Worm (Caenorhabditis elegans) whole organism, young adult: ENCODE results near the gene F18E9.1.

Source experiments
- B0019.2 ChIP-seq: fragments of 200-800 bp; sonication (Bioruptor generic); conservative IDR thresholded peaks from 2 replicates; pipeline ENCODE4 v1.3.6; 2022; ENCODE audit warnings: missing genetic modification reagents, missing genetic modification characterization, missing compliant biosample characterization
- B0336.3 ChIP-seq: fragments of 200-800 bp; sonication (Bioruptor generic); IDR thresholded peaks from 2 replicates; pipeline ENCODE4 v1.3.6; 2022; ENCODE audit warnings: missing genetic modification characterization, missing compliant biosample characterization
- C17E4.6 ChIP-seq: fragments of 200-800 bp; sonication (Bioruptor generic); IDR thresholded peaks from 2 replicates; pipeline ENCODE4 v1.3.6; 2022; ENCODE audit warnings: missing genetic modification reagents, missing genetic modification characterization, missing compliant biosample characterization
- F23B12.7 ChIP-seq: sonication (generic microtip); optimal IDR thresholded peaks from 2 replicates; lab custom pipeline; 2017; ENCODE audit warnings: missing genetic modification characterization, mild to moderate bottlenecking, missing compliant biosample characterization, antibody characterized with exemption, moderate library complexity; ENCODE audit not compliant: insufficient read depth
- F33H1.4 ChIP-seq: fragments of 200-800 bp; sonication (Bioruptor generic); IDR thresholded peaks from 2 replicates; pipeline ENCODE4 v1.3.6; 2022; ENCODE audit warnings: missing genetic modification reagents, missing genetic modification characterization, missing compliant biosample characterization
- F37B4.10 ChIP-seq: fragments of 200-800 bp; sonication (Bioruptor generic); IDR thresholded peaks from 2 replicates; pipeline ENCODE4 v1.3.6; 2022; ENCODE audit warnings: missing genetic modification characterization, missing compliant biosample characterization
- F49E8.2 ChIP-seq: sonication (generic microtip); optimal IDR thresholded peaks from 3 replicates; lab custom pipeline; 2017; ENCODE audit warnings: missing genetic modification characterization, mild to moderate bottlenecking, missing compliant biosample characterization, antibody characterized with exemption, moderate library complexity; ENCODE audit not compliant: insufficient read depth
- F52B5.7 ChIP-seq: sonication (generic microtip); optimal IDR thresholded peaks from 2 replicates; lab custom pipeline; 2016; ENCODE audit warnings: mild to moderate bottlenecking, missing genetic modification characterization, missing compliant biosample characterization
- F55B11.4 ChIP-seq: sonication (generic microtip); optimal IDR thresholded peaks from 2 replicates; lab custom pipeline; 2016; ENCODE audit warnings: missing compliant biosample characterization, missing genetic modification characterization, borderline replicate concordance; ENCODE audit not compliant: insufficient read depth
- F57A8.1 ChIP-seq: fragments of 200-800 bp; sonication (Bioruptor generic); optimal IDR thresholded peaks from 2 replicates; lab custom pipeline; 2018; ENCODE audit warnings: mild to moderate bottlenecking, missing genetic modification characterization, moderate library complexity, missing compliant biosample characterization
- F57C9.4 ChIP-seq: sonication (generic microtip); optimal IDR thresholded peaks from 2 replicates; lab custom pipeline; 2017; ENCODE audit warnings: mild to moderate bottlenecking, missing genetic modification characterization, missing compliant biosample characterization
- K12H6.12 ChIP-seq: fragments of 200-800 bp; sonication (Bioruptor generic); optimal IDR thresholded peaks from 2 replicates; lab custom pipeline; 2018; ENCODE audit warnings: mild to moderate bottlenecking, missing genetic modification characterization, missing compliant biosample characterization
- Y53G8AR.9 ChIP-seq: fragments of 200-800 bp; sonication (Bioruptor generic); conservative IDR thresholded peaks from 2 replicates; pipeline ENCODE4 v1.3.6; 2022; ENCODE audit warnings: missing genetic modification reagents, missing genetic modification characterization, missing compliant biosample characterization
- Y67H2A.10 ChIP-seq: fragments of 200-800 bp; sonication (Bioruptor generic); conservative IDR thresholded peaks from 2 replicates; pipeline ENCODE4 v1.3.6; 2022; ENCODE audit warnings: missing genetic modification reagents, missing genetic modification characterization, missing compliant biosample characterization
- aptf-2 ChIP-seq: fragments of 200-800 bp; sonication (Bioruptor generic); conservative IDR thresholded peaks from 2 replicates; pipeline ENCODE4 v1.3.6; 2022; ENCODE audit warnings: missing genetic modification reagents, missing genetic modification characterization, missing compliant biosample characterization
- aptf-3 ChIP-seq: fragments of 200-800 bp; sonication (Bioruptor generic); IDR thresholded peaks from 2 replicates; pipeline ENCODE4 v1.3.6; 2022; ENCODE audit warnings: missing genetic modification characterization, missing compliant biosample characterization
- bed-1 ChIP-seq: fragments of 200-800 bp; sonication (Bioruptor generic); IDR thresholded peaks from 2 replicates; pipeline ENCODE4 v1.3.6; 2022; ENCODE audit warnings: missing genetic modification reagents, missing genetic modification characterization, missing compliant biosample characterization
- cebp-1 ChIP-seq, 2 experiments: fragments of 200-800 bp in 1 of 2; sonication (Bioruptor generic) in 1 of 2; sonication (generic microtip) in 1 of 2; IDR thresholded peaks in 1 of 2; optimal IDR thresholded peaks in 1 of 2; 2 replicates each; pipeline versions ENCODE4 v1.3.6 to Lab custom; 2017 to 2022; ENCODE audit warnings: missing compliant biosample characterization in 2 of 2, missing genetic modification characterization in 2 of 2, mild to moderate bottlenecking in 1 of 2, missing genetic modification reagents in 1 of 2, moderate library complexity in 1 of 2
- cebp-2 ChIP-seq: fragments of 200-800 bp; sonication (Bioruptor generic); IDR thresholded peaks from 2 replicates; pipeline ENCODE4 v1.3.6; 2022; ENCODE audit warnings: missing genetic modification characterization, missing compliant biosample characterization
- ceh-100 ChIP-seq: fragments of 200-800 bp; sonication (Bioruptor generic); IDR thresholded peaks from 2 replicates; pipeline ENCODE4 v1.3.6; 2022; ENCODE audit warnings: missing genetic modification reagents, missing genetic modification characterization, missing compliant biosample characterization
- ceh-79 ChIP-seq: sonication (generic microtip); optimal IDR thresholded peaks from 2 replicates; lab custom pipeline; 2017; ENCODE audit warnings: mild to moderate bottlenecking, missing genetic modification characterization, missing compliant biosample characterization
- dox-1 ChIP-seq: fragments of 200-800 bp; sonication (Bioruptor generic); IDR thresholded peaks from 2 replicates; pipeline ENCODE4 v1.3.6; 2022; ENCODE audit warnings: missing genetic modification reagents, missing genetic modification characterization, missing compliant biosample characterization
- egl-44 ChIP-seq: fragments of 200-800 bp; sonication (Bioruptor generic); IDR thresholded peaks from 2 replicates; pipeline ENCODE4 v1.3.6; 2022; ENCODE audit warnings: missing genetic modification reagents, missing genetic modification characterization, missing compliant biosample characterization
- ekl-4 ChIP-seq: fragments of 200-800 bp; sonication (Bioruptor generic); IDR thresholded peaks from 2 replicates; pipeline ENCODE4 v1.3.6; 2022; ENCODE audit warnings: missing genetic modification reagents, missing genetic modification characterization, missing compliant biosample characterization
- ets-4 ChIP-seq: fragments of 200-800 bp; sonication (Bioruptor generic); optimal IDR thresholded peaks from 2 replicates; lab custom pipeline; 2018; ENCODE audit warnings: mild to moderate bottlenecking, missing genetic modification characterization, missing compliant biosample characterization
- hlh-12 ChIP-seq: sonication (generic microtip); optimal IDR thresholded peaks from 2 replicates; lab custom pipeline; 2016; ENCODE audit warnings: missing genetic modification characterization, missing compliant biosample characterization
- hlh-26 ChIP-seq: fragments of 200-800 bp; sonication (Bioruptor generic); conservative IDR thresholded peaks from 2 replicates; pipeline ENCODE4 v1.3.6; 2022; ENCODE audit warnings: missing genetic modification reagents, missing genetic modification characterization, missing compliant biosample characterization
- hmg-1.2 ChIP-seq: fragments of 200-800 bp; sonication (Bioruptor generic); IDR thresholded peaks from 2 replicates; pipeline ENCODE4 v1.3.6; 2022; ENCODE audit warnings: missing genetic modification reagents, missing genetic modification characterization, missing compliant biosample characterization
- hmg-20 ChIP-seq: fragments of 200-800 bp; sonication (Bioruptor generic); IDR thresholded peaks from 2 replicates; pipeline ENCODE4 v1.3.6; 2022; ENCODE audit warnings: missing genetic modification reagents, missing genetic modification characterization, missing compliant biosample characterization
- hsf-1 ChIP-seq: fragments of 200-800 bp; sonication (Bioruptor generic); IDR thresholded peaks from 2 replicates; pipeline ENCODE4 v1.3.6; 2022; ENCODE audit warnings: missing genetic modification reagents, missing genetic modification characterization, missing compliant biosample characterization
- lag-1 ChIP-seq: fragments of 200-800 bp; sonication (Bioruptor generic); IDR thresholded peaks from 2 replicates; pipeline ENCODE4 v1.3.6; 2022; ENCODE audit warnings: missing genetic modification reagents, missing genetic modification characterization, missing compliant biosample characterization
- lin-26 ChIP-seq: fragments of 200-800 bp; sonication (Bioruptor generic); IDR thresholded peaks from 2 replicates; pipeline ENCODE4 v1.3.6; 2022; ENCODE audit warnings: missing genetic modification reagents, missing genetic modification characterization, missing compliant biosample characterization
- lin-40 ChIP-seq: sonication (generic microtip); optimal IDR thresholded peaks from 2 replicates; lab custom pipeline; 2016; ENCODE audit warnings: missing genetic modification characterization, mild to moderate bottlenecking, missing compliant biosample characterization, missing genotype, missing genetic modification reagents
- lin-54 ChIP-seq: fragments of 200-800 bp; sonication (Bioruptor generic); optimal IDR thresholded peaks from 2 replicates; lab custom pipeline; 2018; ENCODE audit warnings: mild to moderate bottlenecking, missing genetic modification characterization, missing compliant biosample characterization
- lir-1 ChIP-seq: fragments of 200-800 bp; sonication (Bioruptor generic); conservative IDR thresholded peaks from 2 replicates; pipeline ENCODE4 v1.3.6; 2022; ENCODE audit warnings: missing genetic modification reagents, missing genetic modification characterization, missing compliant biosample characterization
- lsl-1 ChIP-seq: fragments of 200-800 bp; sonication (Bioruptor generic); optimal IDR thresholded peaks from 2 replicates; lab custom pipeline; 2018; ENCODE audit warnings: mild to moderate bottlenecking, missing genetic modification characterization, moderate library complexity, missing compliant biosample characterization
- madf-6 ChIP-seq: fragments of 200-800 bp; sonication (Bioruptor generic); IDR thresholded peaks from 2 replicates; pipeline ENCODE4 v1.3.6; 2022; ENCODE audit warnings: missing genetic modification reagents, missing genetic modification characterization, missing compliant biosample characterization
- mcd-1 ChIP-seq: fragments of 200-800 bp; sonication (Bioruptor generic); IDR thresholded peaks from 2 replicates; pipeline ENCODE4 v1.3.6; 2022; ENCODE audit warnings: missing genetic modification reagents, missing genetic modification characterization, missing compliant biosample characterization
- nhr-80 ChIP-seq: sonication (generic microtip); optimal IDR thresholded peaks from 2 replicates; lab custom pipeline; 2016; ENCODE audit warnings: missing genetic modification characterization, missing compliant biosample characterization
- rcor-1 ChIP-seq: fragments of 200-800 bp; sonication (Bioruptor generic); IDR thresholded peaks from 2 replicates; pipeline ENCODE4 v1.3.6; 2022; ENCODE audit warnings: missing genetic modification reagents, missing genetic modification characterization, missing compliant biosample characterization
- sdz-38 ChIP-seq: sonication (generic microtip); optimal IDR thresholded peaks from 2 replicates; lab custom pipeline; 2016; ENCODE audit warnings: missing genotype, missing genetic modification characterization, missing compliant biosample characterization
- snpc-1.3 ChIP-seq: sonication (generic microtip); optimal IDR thresholded peaks from 2 replicates; lab custom pipeline; 2017; ENCODE audit warnings: missing genetic modification characterization, mild to moderate bottlenecking, missing compliant biosample characterization, antibody characterized with exemption, moderate library complexity, missing genotype, missing genetic modification reagents; ENCODE audit not compliant: insufficient read depth
- somi-1 ChIP-seq: fragments of 200-800 bp; sonication (Bioruptor generic); optimal IDR thresholded peaks from 2 replicates; lab custom pipeline; 2018; ENCODE audit warnings: mild to moderate bottlenecking, missing genetic modification characterization, missing compliant biosample characterization
- sptf-2 ChIP-seq: fragments of 200-800 bp; sonication (Bioruptor generic); optimal IDR thresholded peaks from 2 replicates; lab custom pipeline; 2018; ENCODE audit warnings: mild to moderate bottlenecking, missing genetic modification characterization, missing compliant biosample characterization
- unc-62 ChIP-seq: fragments of 150-350 bp; optimal IDR thresholded peaks from 2 replicates; lab custom pipeline; 2014; ENCODE audit warnings: missing biosample characterization, missing genetic modification reagents, missing genetic modification characterization
- ztf-18 ChIP-seq: sonication (generic microtip); optimal IDR thresholded peaks from 2 replicates; lab custom pipeline; 2016; ENCODE audit warnings: missing genotype, mild to moderate bottlenecking, missing genetic modification characterization, missing compliant biosample characterization
- ztf-26 ChIP-seq: sonication (generic microtip); optimal IDR thresholded peaks from 2 replicates; lab custom pipeline; 2017; ENCODE audit warnings: missing genetic modification characterization, missing compliant biosample characterization

The F18E9.1 gene

DNA sequence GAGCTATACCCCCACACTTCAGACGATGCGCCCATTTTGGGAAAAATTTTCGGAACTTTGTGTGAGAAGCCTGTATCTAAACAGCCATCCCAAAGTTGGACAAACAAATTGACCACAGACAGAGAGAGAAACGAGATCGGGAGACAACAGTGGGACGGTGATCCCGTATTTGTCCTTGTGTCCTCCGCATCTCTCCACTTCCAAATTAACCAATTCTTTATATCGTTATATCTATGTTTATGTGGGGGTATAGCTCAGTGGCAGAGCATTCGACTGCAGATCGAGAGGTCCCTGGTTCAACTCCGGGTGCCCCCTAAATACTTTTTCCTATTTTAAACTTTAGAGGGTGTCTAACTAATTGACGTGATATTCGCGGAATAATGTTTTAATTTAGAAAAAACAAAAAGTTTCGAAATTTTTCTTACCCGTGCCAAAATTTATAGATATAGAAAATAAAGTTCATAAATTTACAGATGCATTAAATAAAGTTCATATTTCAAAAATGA lies 37.4 kb downstream of the F18E9.1 start:
- no peak for TF ChIP-seq lag-1 (GFP tag; lab: Robert Waterston, UW)
- TF ChIP-seq lir-1 (GFP tag; lab: Robert Waterston, UW), result no peak
- TF ChIP-seq mcd-1 (GFP tag; lab: Robert Waterston, UW), result 0 out of 2 replicates have a peak, but pooled peaks have one; percentile 35
- TF ChIP-seq hlh-26 (GFP tag; lab: Robert Waterston, UW), result no peak
- TF ChIP-seq dox-1 (GFP tag; lab: Robert Waterston, UW), result no peak; the same call in 1 of the 2 replicates
- TF ChIP-seq F49E8.2 (tag; lab: Kevin White, UChicago), result no peak
- no peak for TF ChIP-seq ets-4 (GFP tag; lab: Kevin White, UChicago)
- peak; percentile 47 for TF ChIP-seq ztf-26 (tag; lab: Kevin White, UChicago)
- no peak for TF ChIP-seq snpc-1.3
- no peak for TF ChIP-seq Y67H2A.10 (GFP tag; lab: Robert Waterston, UW)
- TF ChIP-seq hmg-20, result no peak
- peak; percentile 80; the same call in 1 of the 2 replicates for TF ChIP-seq cebp-2 (GFP tag; lab: Robert Waterston, UW)
- TF ChIP-seq lin-26 (GFP tag; lab: Robert Waterston, UW), result peak; percentile 88
- no peak for TF ChIP-seq egl-44
- TF ChIP-seq unc-62 (GFP tag; lab: Kevin White, UChicago), result no peak
- TF ChIP-seq cebp-1 (GFP tag; IDR thresholded peaks at IDR 0.05; lab: Robert Waterston, UW), result no peak; the same call in 1 of the 2 replicates
- TF ChIP-seq cebp-1 (tag; optimal IDR thresholded peaks at IDR 0.05; lab: Kevin White, UChicago), result no peak
- TF ChIP-seq rcor-1 (GFP tag; lab: Robert Waterston, UW), result peak; percentile 35; the same call in 1 of the 2 replicates
- no peak for TF ChIP-seq lsl-1 (GFP tag; lab: Kevin White, UChicago)
- peak; percentile 56; the same call in 1 of the 2 replicates for TF ChIP-seq ekl-4 (GFP tag; lab: Robert Waterston, UW)
- TF ChIP-seq ceh-79, result peak; percentile 11
- TF ChIP-seq C17E4.6 (GFP tag; lab: Robert Waterston, UW), result no peak
- 0 out of 2 replicates have a peak, but pooled peaks have one; percentile 6 for TF ChIP-seq F37B4.10 (GFP tag; lab: Robert Waterston, UW)
- peak; percentile 44; the same call in 1 of the 2 replicates for TF ChIP-seq hsf-1 (GFP tag; lab: Robert Waterston, UW)
- peak; percentile 3 for TF ChIP-seq somi-1 (GFP tag; lab: Kevin White, UChicago)
- TF ChIP-seq K12H6.12 (tag; lab: Kevin White, UChicago), result no peak
- no peak for TF ChIP-seq nhr-80 (tag; lab: Kevin White, UChicago)
- TF ChIP-seq B0336.3 (GFP tag; lab: Robert Waterston, UW), result no peak
- TF ChIP-seq ztf-18 (tag; lab: Kevin White, UChicago), result peak; percentile 57
- no peak for TF ChIP-seq ceh-100
- no peak for TF ChIP-seq madf-6 (GFP tag; lab: Robert Waterston, UW)
- TF ChIP-seq aptf-3, result 0 out of 2 replicates have a peak, but pooled peaks have one; percentile 25
- TF ChIP-seq F33H1.4 (GFP tag; lab: Robert Waterston, UW), result no peak
- no peak for TF ChIP-seq F23B12.7 (tag; lab: Kevin White, UChicago)
- peak; percentile 33 for TF ChIP-seq sptf-2 (GFP tag; lab: Kevin White, UChicago)
- no peak for TF ChIP-seq bed-1 (GFP tag; lab: Robert Waterston, UW)
- TF ChIP-seq Y53G8AR.9 (GFP tag; lab: Robert Waterston, UW), result 0 out of 2 replicates have a peak, but pooled peaks have one; percentile 35
- no peak for TF ChIP-seq sdz-38
- peak; percentile 71 for TF ChIP-seq hmg-1.2 (GFP tag; lab: Robert Waterston, UW)
- TF ChIP-seq B0019.2 (GFP tag; lab: Robert Waterston, UW), result no peak
- TF ChIP-seq lin-54, result no peak
- peak; percentile 61 for TF ChIP-seq F57A8.1 (GFP tag; lab: Kevin White, UChicago)
- TF ChIP-seq F55B11.4 (tag; lab: Kevin White, UChicago), result no peak
- TF ChIP-seq aptf-2 (GFP tag; lab: Robert Waterston, UW), result no peak
- TF ChIP-seq lin-40 (tag; lab: Kevin White, UChicago), result peak; percentile 16
- peak; percentile 48 for TF ChIP-seq F52B5.7 (tag; lab: Kevin White, UChicago)
- no peak for TF ChIP-seq F57C9.4 (tag; lab: Kevin White, UChicago)
- TF ChIP-seq hlh-12, result peak; percentile 54
